Worm (Caenorhabditis elegans) whole organism, L4/young adult: ENCODE measurements around the gene M106.8.

ENCODE experiments used
- W03F9.2 ChIP-seq: fragments of 150-350 bp; optimal IDR thresholded peaks from 2 replicates; lab custom pipeline; 2014; ENCODE audit warnings: missing biosample characterization, missing genetic modification characterization
- dao-5 ChIP-seq: sonication (generic microtip); optimal IDR thresholded peaks from 2 replicates; lab custom pipeline; 2016; ENCODE audit warnings: missing genotype, missing genetic modification characterization, moderate library complexity, missing compliant biosample characterization
- him-1 ChIP-seq: sonication (generic microtip); optimal IDR thresholded peaks from 2 replicates; lab custom pipeline; 2016; ENCODE audit warnings: missing genotype, missing genetic modification reagents, missing genetic modification characterization, missing compliant biosample characterization

The M106.8 gene

DNA sequence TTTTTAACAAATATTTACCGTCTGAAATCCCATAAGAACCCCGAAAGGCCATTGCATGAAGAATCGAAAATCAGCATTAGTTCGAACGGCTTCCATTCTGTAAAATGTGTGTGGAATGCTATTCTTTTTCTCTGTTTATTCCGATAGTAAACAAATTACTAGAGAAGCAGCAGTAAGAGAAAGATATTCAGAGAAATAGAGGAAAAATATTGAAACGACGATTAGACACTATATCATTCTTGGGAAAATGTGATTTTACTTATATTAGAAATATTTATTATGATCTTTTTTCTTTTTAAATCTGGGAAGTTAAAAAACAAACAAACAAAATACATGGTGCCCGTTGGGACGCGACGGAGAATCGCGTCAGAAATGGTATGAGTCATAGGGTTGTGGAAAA lies at the start of gene M106.8:
M106.8 (minus strand) TSS at position 101 of the 400 bp plus-strand sequence.
- TF ChIP-seq him-1 (tag; lab: Kevin White, UChicago), result no peak
- no peak for TF ChIP-seq W03F9.2 (tag; lab: Kevin White, UChicago)
- TF ChIP-seq dao-5 (tag; lab: Kevin White, UChicago), result no peak

DNA sequence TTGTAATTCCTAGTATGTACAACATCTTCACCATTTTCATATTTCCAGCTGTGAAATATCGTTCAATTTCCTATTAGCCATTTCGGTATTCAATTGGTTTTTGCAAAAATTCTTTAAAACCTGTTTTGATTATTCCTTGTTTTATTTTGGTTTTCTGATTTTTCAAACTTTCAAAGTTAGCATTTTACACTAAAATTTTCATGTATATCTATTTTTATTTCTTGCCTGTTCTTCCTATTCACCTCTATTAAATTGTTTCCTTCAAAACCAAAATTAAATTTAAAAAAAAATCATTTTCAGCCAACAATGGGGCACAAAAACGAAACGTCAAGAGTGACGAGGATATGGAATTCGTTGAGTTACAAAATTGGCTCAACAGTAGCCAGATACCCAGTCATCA lies 45.6 kb upstream of the M106.8 start, which contains the start of gene ptr-8:
ptr-8 (plus strand) TSS at position 301 of the 400 bp plus-strand sequence.
- TF ChIP-seq dao-5 (tag; lab: Kevin White, UChicago) (no peak), him-1 (tag; lab: Kevin White, UChicago) (no peak)

- no peak for TF ChIP-seq W03F9.2 (tag; lab: Kevin White, UChicago)
Measured at ce11 chrII:10887097-10887496, 43.7 kb upstream of the M106.8 start.

DNA sequence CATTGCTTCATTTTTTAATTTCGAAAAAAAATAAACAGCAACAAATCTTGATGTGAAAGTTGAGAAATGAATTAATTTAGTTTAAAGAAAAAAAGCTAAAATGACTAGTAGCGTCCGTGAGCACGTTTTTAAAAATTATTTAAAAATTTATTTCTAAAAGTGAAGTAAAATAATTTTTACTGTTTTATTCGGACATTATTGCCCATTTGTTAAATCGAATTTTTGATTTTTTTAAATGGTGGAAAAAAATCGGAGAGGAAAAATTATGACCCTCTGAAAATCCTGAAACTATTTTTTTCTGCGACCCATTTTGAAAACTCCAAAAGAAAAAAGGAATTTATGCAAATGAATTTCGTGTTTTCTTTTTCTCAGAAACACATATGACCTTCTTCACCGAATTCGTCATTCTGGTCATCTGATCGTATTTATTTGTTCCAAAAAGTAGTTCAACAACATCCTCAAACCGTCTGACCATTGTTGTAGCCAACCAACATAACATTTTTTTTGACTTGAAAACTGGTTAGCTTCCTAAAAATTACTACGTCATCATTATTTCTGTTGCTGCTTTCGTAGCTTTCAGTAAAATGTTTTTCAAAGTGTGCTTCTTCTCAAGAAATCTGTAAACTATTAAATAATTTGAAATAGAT lies 42.6 kb upstream of the M106.8 start, which contains the start of gene F44F4.3:
F44F4.3 (minus strand) TSS at position 51 of the 647 bp plus-strand sequence.
- TF ChIP-seq dao-5 (tag; lab: Kevin White, UChicago), result no peak
- no peak for TF ChIP-seq W03F9.2 (tag; lab: Kevin White, UChicago)
- no peak for TF ChIP-seq him-1 (tag; lab: Kevin White, UChicago)

DNA sequence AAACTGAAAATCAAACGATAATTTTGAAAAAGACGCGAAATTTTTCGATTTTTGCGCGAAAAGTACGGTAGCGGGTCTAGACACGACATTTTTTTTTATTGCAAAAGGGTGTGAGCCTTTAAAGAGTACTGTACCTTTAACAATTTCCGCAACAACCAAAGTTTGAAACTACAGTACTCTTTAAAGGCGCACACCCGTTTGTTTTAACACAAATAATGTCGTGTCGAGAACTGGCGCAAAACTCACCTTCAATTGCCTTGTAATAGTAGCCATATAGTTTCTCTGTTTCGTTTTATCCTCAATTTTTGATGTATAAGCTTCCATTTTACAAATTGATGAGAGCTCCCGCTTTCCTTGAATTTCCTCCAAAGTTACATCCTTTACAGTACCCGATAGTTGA lies 41.8 kb upstream of the M106.8 start:
- TF ChIP-seq W03F9.2 (tag; lab: Kevin White, UChicago) (no peak), him-1 (tag; lab: Kevin White, UChicago) (no peak), dao-5 (tag; lab: Kevin White, UChicago) (no peak)

DNA sequence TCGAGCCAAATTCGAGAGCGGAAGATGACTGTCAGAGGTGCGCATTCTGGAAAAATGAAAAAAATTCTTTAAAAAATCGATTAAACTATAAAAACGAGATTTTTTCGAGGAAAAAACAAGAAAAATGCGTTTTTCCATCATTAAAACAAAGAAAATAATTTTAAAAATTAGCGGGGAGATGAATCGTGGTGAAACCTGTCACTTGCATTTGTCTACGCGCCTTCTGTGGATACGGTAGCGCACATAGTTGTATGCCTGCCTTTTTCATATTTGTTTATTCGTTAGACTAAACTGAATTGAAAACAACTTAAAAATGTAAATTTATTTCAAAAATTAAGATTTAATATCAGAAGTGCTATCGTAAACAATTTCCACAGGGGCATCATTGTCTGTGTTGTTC lies 41.0 kb upstream of the M106.8 start, which contains the start of gene egg-3:
egg-3 (minus strand) TSS at position 46 of the 400 bp plus-strand sequence.
- TF ChIP-seq W03F9.2 (tag; lab: Kevin White, UChicago) (no peak), him-1 (tag; lab: Kevin White, UChicago) (no peak), dao-5 (tag; lab: Kevin White, UChicago) (no peak)

- TF ChIP-seq him-1 (tag; lab: Kevin White, UChicago) (no peak), dao-5 (tag; lab: Kevin White, UChicago) (no peak), W03F9.2 (tag; lab: Kevin White, UChicago) (no peak)
Measured at ce11 chrII:10880625-10881024, 37.2 kb upstream of the M106.8 start, which contains the start of gene lurp-1. Gene lurp-1 (plus strand): TSS chrII:10880925.

DNA sequence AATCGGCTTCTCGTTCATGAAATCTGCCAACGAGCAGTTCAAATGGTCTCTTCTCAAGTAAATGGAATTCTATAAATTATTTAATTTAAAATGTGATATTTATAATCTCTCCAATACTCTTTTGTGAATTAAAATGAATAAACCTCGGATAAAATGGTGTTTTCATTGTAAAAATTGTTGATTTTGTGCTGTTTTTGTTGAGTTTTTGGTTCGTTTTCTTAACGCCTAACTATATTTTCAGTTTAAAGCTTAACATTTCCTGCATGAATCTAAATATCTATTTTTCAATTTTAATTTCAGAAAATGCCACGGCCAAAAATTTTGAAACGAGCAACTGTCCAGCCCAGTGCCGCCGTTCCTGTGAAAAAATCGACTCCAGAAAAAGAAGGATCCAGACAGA lies 30.2 kb upstream of the M106.8 start, which contains the start of gene orc-2:
orc-2 (plus strand) TSS at position 301 of the 400 bp plus-strand sequence.
- TF ChIP-seq dao-5 (tag; lab: Kevin White, UChicago) (no peak), W03F9.2 (tag; lab: Kevin White, UChicago) (no peak), him-1 (tag; lab: Kevin White, UChicago) (no peak)

- TF ChIP-seq W03F9.2 (tag; lab: Kevin White, UChicago) (peak; percentile 80), him-1 (tag; lab: Kevin White, UChicago) (peak; percentile 24), dao-5 (tag; lab: Kevin White, UChicago) (no peak)
Measured at ce11 chrII:10872541-10872940, 29.1 kb upstream of the M106.8 start, which contains the start of the genes cyn-4 and copz-1. Gene cyn-4 (minus strand): TSS chrII:10872611. Gene copz-1 (plus strand): TSS chrII:10872879.

DNA sequence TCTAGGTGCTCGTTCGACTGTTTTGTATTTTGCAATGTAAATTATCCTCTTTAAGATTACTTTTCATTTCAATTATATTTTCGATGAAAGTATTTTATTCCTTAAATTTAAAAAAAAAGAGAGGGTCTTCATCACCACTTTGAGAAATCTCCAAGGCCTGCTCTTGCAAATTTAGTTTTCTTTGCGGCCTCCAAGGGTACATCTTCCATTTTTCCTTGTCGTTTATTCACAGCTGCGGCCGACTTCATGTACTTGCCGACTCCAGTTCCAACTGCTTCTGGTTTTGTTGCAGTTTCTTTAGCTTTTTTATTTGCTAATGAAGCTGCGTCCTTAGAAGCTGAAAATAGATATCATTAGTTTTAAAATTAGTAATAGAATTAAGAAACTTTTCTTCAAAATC lies 27.3 kb upstream of the M106.8 start:
- TF ChIP-seq dao-5 (tag; lab: Kevin White, UChicago), result no peak
- no peak for TF ChIP-seq W03F9.2 (tag; lab: Kevin White, UChicago)
- TF ChIP-seq him-1 (tag; lab: Kevin White, UChicago), result no peak

ce11 chrII:10868670-10869246 lies 25.3 kb upstream of the M106.8 start, which contains the start of the genes gmps-1 and cap-2:
Gene gmps-1 (minus strand): TSS chrII:10868720.
Gene cap-2 (plus strand): TSS chrII:10869196.
- TF ChIP-seq him-1 (tag; lab: Kevin White, UChicago), result peak; percentile 95
- no peak for TF ChIP-seq dao-5 (tag; lab: Kevin White, UChicago)
- peak; percentile 95 for TF ChIP-seq W03F9.2 (tag; lab: Kevin White, UChicago)

ce11 chrII:10867219-10867618 lies 23.8 kb upstream of the M106.8 start:
- TF ChIP-seq him-1 (tag; lab: Kevin White, UChicago) (no peak), W03F9.2 (tag; lab: Kevin White, UChicago) (no peak), dao-5 (tag; lab: Kevin White, UChicago) (no peak)
